Worm (Caenorhabditis elegans) whole organism, L2 larva: ENCODE data around the gene T01D3.6.

Source experiments
- aly-2 ChIP-seq: fragments of 150-350 bp; optimal IDR thresholded peaks from 2 replicates; lab custom pipeline; 2014; ENCODE audit warnings: missing biosample characterization, missing genetic modification characterization
- mdl-1 ChIP-seq, 2 experiments: fragments of 150-350 bp in 1 of 2; sonication (generic microtip) in 1 of 2; optimal IDR thresholded peaks; 2 replicates each; lab custom pipeline; 2017; ENCODE audit warnings: missing biosample characterization in 2 of 2, missing genetic modification characterization in 2 of 2
- nhr-23 ChIP-seq: fragments of 150-350 bp; optimal IDR thresholded peaks from 2 replicates; lab custom pipeline; 2014; ENCODE audit warnings: missing biosample characterization, missing genetic modification reagents, missing genetic modification characterization
- nhr-77 ChIP-seq: fragments of 150-350 bp; optimal IDR thresholded peaks from 2 replicates; lab custom pipeline; 2014; ENCODE audit warnings: missing biosample characterization, missing genetic modification characterization

ce11 chrV:13757349-13757748 lies 40.7 kb downstream of the T01D3.6 start:
- no peak for TF ChIP-seq aly-2 (tag; lab: Kevin White, UChicago)
- TF ChIP-seq nhr-77 = no peak
- no peak for TF ChIP-seq nhr-23
- no peak for TF ChIP-seq mdl-1 (tag; optimal IDR thresholded peaks at IDR 0.05; lab: Kevin White, UChicago)
